Worm (Caenorhabditis elegans) whole organism, dauer: Measurements from ENCODE around the gene ark-1.
"Not testable (repeated sequence)": the region's sequence is repeated elsewhere in the genome, so short reads cannot be mapped to it uniquely, and the experiment has no call there.

Experiments
- unc-62 ChIP-seq: sonication (generic microtip); optimal IDR thresholded peaks from 2 replicates; lab custom pipeline; 2017; ENCODE audit warnings: missing biosample characterization, missing genetic modification reagents, missing genetic modification characterization

ark-1 gene

ce11 chrIV:12630922-12631321 is at the start of gene ark-1:
ark-1 (minus strand) TSS chrIV:12631022.
- no peak for TF ChIP-seq unc-62 (GFP tag; lab: Kevin White, UChicago)

DNA sequence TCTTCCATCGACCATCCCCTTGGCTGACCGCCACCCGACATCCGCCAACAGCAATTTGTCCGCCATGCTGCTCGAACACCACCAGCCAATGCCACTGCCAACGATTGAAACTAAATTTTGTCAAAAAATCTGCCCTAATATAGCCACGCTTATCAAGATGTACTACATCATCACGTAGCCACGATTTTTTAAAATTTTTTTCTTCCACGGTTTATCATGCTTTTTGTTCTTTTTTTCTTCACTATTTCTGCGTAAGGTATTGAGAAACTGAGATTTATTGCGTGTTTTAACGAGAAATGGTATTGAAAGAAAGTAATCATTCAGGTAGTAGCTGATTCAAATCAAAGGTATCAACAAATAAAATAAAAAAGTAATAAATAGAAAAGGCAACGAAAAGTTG is 46.3 kb upstream of the ark-1 start, which contains the start of gene T23B5.6:
Gene T23B5.6 (minus strand): TSS at position 101 of the 400 bp plus-strand sequence.
- TF ChIP-seq unc-62 (GFP tag; lab: Kevin White, UChicago) = not testable (repeated sequence)

ce11 chrIV:12674700-12675099 is 43.9 kb upstream of the ark-1 start, which contains the start of gene T23B5.4:
T23B5.4 (plus strand) TSS chrIV:12675000.
- TF ChIP-seq unc-62 (GFP tag; lab: Kevin White, UChicago) = no peak

- no peak for TF ChIP-seq unc-62 (GFP tag; lab: Kevin White, UChicago)
These were observed 22.3 kb upstream of the ark-1 start, which contains the start of the genes wdfy-3 and C26H9A.4 for ce11 chrIV:12653094-12653493. wdfy-3 (plus strand) TSS chrIV:12653401. C26H9A.4 (plus strand) TSS chrIV:12653410.

DNA sequence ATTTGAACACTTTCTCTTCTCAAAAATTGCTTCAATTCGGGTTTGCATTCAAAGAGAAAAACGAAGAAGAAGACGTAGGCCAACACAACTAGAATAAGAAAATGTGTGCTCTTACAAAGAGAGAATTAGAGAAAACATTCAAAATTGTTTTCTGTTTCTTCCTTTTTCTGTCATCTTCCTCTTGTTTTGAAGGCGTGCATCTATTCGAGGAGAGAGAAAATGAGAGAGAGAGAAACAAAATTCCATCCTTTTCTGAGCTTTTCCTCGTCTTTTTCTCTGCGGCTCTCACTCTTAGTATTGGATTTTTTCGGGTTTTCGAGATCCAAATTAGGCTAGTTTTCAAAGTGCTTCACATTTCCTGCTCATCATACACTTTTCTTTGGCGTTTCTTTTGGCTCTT is 20.7 kb upstream of the ark-1 start:
- no peak for TF ChIP-seq unc-62 (GFP tag; lab: Kevin White, UChicago)

DNA sequence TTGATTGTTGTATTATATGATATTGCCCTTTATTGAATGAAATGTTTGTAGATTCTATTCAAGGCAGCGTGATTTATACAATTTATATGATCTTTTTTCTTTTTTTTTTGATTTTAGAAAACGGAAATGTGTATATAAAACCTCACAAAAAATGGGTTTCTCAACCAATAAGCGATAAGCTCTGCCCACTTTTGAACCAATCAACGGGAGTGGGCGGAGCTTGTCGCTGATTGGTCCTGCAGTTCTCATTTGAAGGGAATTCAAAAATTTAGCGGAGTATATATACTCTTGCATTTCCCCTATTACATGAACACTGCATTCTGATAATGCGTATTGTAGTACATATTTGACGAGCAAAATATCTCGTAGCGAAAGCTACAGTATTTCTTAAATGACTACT is 19.8 kb upstream of the ark-1 start:
- no peak for TF ChIP-seq unc-62 (GFP tag; lab: Kevin White, UChicago)

DNA sequence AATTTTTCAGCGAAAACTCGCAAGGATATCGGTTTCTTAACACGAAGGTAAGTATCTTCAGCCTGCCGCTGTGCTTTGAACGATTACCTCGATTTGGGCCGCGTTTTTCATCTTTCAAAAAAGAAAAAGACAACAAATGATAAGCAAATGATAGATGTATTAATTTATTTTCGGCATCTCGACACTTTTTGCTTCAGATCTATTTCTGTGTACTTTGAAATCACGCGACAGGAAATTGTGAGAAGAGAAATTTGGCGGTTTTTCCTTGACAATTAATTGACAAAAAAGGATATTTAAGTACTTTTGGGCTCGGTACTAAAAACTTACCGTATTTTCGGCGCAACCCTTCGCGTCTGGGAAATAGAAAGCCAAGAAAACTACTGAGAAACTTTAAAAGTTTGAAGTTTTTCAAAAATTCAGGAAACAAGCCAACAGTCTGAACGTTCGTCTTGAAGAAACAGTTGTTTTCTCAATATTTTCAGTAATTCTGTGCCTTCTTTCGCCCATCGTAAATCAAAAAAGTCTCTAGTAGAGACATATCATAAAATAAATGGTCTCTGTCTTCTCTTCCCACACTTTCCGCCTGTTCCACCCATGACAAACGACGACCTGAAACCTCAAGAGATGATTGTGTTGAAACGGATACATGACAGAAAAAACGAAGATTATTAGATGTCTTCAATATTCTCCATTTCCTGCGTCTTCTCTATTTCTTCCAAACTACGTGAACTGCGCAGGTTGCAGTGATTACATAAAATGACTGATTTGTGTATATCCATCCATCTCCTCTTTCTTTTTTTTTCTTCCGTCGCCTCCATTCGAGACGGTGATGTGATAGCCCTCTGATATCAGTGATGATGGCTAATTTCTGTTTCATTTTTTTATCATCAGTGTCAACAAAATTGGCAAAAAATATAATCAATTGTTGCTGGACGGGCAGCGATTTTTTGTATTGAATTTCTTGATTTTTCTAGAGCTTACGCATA is 10.3 kb upstream of the ark-1 start:
- no peak for TF ChIP-seq unc-62 (GFP tag; lab: Kevin White, UChicago)

DNA sequence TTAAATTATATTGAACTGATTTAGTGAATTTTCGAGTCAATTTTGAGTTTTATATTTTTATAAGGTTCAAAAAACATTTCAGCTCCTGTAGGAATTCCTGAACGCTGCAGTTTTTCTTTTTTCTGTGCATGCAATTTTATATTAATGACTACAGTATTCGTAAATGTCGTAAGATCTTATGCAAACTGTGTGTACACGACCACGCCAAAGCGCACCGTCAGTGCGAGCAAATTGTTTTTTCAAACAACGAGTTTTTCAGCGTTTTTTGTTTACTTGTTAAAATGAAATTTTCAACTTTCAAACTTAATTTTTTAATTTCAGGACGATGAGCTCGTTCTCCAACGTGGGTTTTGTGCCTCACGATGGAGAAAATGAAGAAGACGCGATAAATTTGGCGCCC is 9.3 kb upstream of the ark-1 start, which contains the start of gene vha-7:
Gene vha-7 (plus strand): TSS at position 326 of the 400 bp plus-strand sequence.
- TF ChIP-seq unc-62 (GFP tag; lab: Kevin White, UChicago) = no peak

ce11 chrIV:12639311-12639710 is 8.5 kb upstream of the ark-1 start, which contains the start of gene C26H9A.3:
C26H9A.3 (minus strand) TSS chrIV:12639411.
- not testable (repeated sequence) for TF ChIP-seq unc-62 (GFP tag; lab: Kevin White, UChicago)

DNA sequence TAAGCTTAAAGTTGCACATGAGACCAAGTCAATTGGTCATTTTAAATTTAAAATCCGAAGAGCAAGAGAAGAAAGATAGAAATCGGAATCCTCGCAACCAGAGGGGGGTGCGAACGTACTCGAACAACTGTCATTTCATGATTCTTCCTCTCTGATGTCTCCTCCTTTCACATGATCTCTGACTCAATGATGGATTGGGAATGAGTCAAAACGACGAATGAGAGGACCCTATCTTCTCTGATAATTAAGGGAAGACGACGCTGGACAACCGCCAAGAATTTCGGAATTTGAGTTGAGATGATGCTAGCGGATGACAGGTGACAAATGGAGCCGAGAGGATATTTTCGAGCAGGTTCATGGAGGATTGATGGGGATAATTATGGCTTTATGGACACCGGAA is 6.5 kb upstream of the ark-1 start:
- TF ChIP-seq unc-62 (GFP tag; lab: Kevin White, UChicago) = no peak

ce11 chrIV:12633825-12634224 is 3.0 kb upstream of the ark-1 start:
- no peak for TF ChIP-seq unc-62 (GFP tag; lab: Kevin White, UChicago)

ce11 chrIV:12632430-12632829 is 1.6 kb upstream of the ark-1 start:
- no peak for TF ChIP-seq unc-62 (GFP tag; lab: Kevin White, UChicago)

ce11 chrIV:12620921-12621320 is 9.9 kb downstream of the ark-1 start:
- no peak for TF ChIP-seq unc-62 (GFP tag; lab: Kevin White, UChicago)

DNA sequence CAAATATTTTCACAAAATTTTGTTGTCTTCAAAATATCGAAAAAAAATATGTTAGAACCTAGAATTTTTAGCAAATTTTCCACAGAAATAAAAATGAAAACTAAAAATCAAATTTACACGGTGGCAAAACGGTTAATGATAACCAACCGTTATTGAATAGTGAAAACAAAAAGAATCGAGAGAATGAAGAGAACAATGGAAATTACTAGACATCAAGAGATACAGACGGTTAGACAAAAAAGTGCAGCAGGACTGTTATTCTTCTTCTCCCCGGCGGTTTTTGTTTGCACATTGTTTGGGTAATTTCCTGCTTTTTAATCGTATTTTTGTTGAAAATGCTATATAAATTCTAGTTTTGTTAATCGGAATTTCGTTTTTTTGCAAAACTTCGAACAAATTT is 11.9 kb downstream of the ark-1 start:
- TF ChIP-seq unc-62 (GFP tag; lab: Kevin White, UChicago) = no peak

- no peak for TF ChIP-seq unc-62 (GFP tag; lab: Kevin White, UChicago)
These were observed 12.9 kb downstream of the ark-1 start for ce11 chrIV:12617934-12618333.

ce11 chrIV:12616943-12617689 is 13.7 kb downstream of the ark-1 start:
- TF ChIP-seq unc-62 (GFP tag; lab: Kevin White, UChicago) = no peak
